Worm (Caenorhabditis elegans): Measurements from ENCODE around the gene R07E3.1.

- TF ChIP-seq med-1 (GFP tag; optimal IDR thresholded peaks at IDR 0.05; ENCODE audit: insufficient read depth), result no peak
- no peak for TF ChIP-seq ztf-29 (GFP tag; IDR thresholded peaks at IDR 0.05)
- TF ChIP-seq T22C8.4 (GFP tag; IDR thresholded peaks at IDR 0.05), result no peak
- no peak for TF ChIP-seq ztf-23 (GFP tag; IDR thresholded peaks at IDR 0.05)
Measured at ce11 chrX:10307495-10307894, 33.5 kb downstream of the R07E3.1 start, which contains the start of gene F41E7.7.

All from whole organism, midembryonic.